Worm (Caenorhabditis elegans) whole organism, midembryonic: ENCODE data around the gene srbc-23.

Experiments used
- flt-1 ChIP-seq: fragments of 200-800 bp; sonication (Bioruptor generic); IDR thresholded peaks from 2 replicates; pipeline ENCODE4 v1.3.6; 2022; ENCODE audit warnings: missing genetic modification characterization, missing compliant biosample characterization
- klf-2 ChIP-seq: fragments of 200-800 bp; sonication (Bioruptor generic); conservative IDR thresholded peaks from 2 replicates; pipeline ENCODE4 v1.3.6; 2022; ENCODE audit warnings: missing genetic modification reagents, missing genetic modification characterization, missing compliant biosample characterization
- tab-1 ChIP-seq: fragments of 200-800 bp; sonication (Bioruptor generic); IDR thresholded peaks from 2 replicates; pipeline ENCODE4 v1.3.6; 2022; ENCODE audit warnings: missing genetic modification characterization, missing compliant biosample characterization
- ztf-23 ChIP-seq: fragments of 200-800 bp; sonication (Bioruptor generic); IDR thresholded peaks from 2 replicates; pipeline ENCODE4 v1.3.6; 2022; ENCODE audit warnings: missing genetic modification reagents, missing genetic modification characterization, missing compliant biosample characterization
- ztf-29 ChIP-seq: fragments of 200-800 bp; sonication (Bioruptor generic); IDR thresholded peaks from 2 replicates; pipeline ENCODE4 v1.3.6; 2022; ENCODE audit warnings: missing genetic modification reagents, missing genetic modification characterization, missing compliant biosample characterization

- TF ChIP-seq flt-1 (GFP tag; lab: Robert Waterston, UW) = no peak
- TF ChIP-seq ztf-29 (GFP tag; lab: Robert Waterston, UW) = no peak
- no peak for TF ChIP-seq klf-2 (GFP tag; lab: Robert Waterston, UW)
- TF ChIP-seq ztf-23 (GFP tag; lab: Robert Waterston, UW) = no peak
- TF ChIP-seq tab-1 = no peak
Measured at ce11 chrV:2110368-2110767, 43.0 kb upstream of the srbc-23 start, which contains the start of gene F22F7.3.
